1 fruit fly cellular context compared by ENCODE assay signal in genomic region chr2L:5460907-5461723, dm6.
TF ChIP-seq lines count a peak whose summit lies in the region.

Gene mid (plus strand): TSS chr2L:5461639.

TF ChIP-seq in whole organism, embryonic, 481 proteins besides CTCF, POLR2A, EP300 and RAD21 (continued from another document and continues in another):
- TF ChIP-seq HmgD (GFP tag; optimal IDR thresholded peaks at IDR 0.05; lab: Kevin White, UChicago) = peak; percentile 87
- TF ChIP-seq CG1233 (GFP tag; optimal IDR thresholded peaks at IDR 0.05; lab: Kevin White, UChicago) = no peak
- no peak for TF ChIP-seq wek (GFP tag; optimal IDR thresholded peaks at IDR 0.05; lab: Kevin White, UChicago)
- no peak for TF ChIP-seq CG2129 (GFP tag; IDR thresholded peaks at IDR 0.05; lab: Robert Waterston, UW; ENCODE audit: partially characterized antibody)
- no peak for TF ChIP-seq Lpt (GFP tag; optimal IDR thresholded peaks at IDR 0.05; lab: Kevin White, UChicago)
- no peak for TF ChIP-seq NFAT (GFP tag; IDR thresholded peaks at IDR 0.05; lab: Robert Waterston, UW)
- TF ChIP-seq schlank (tag; optimal IDR thresholded peaks at IDR 0.05; lab: Kevin White, UChicago) = no peak
- TF ChIP-seq CG9797 (GFP tag; optimal IDR thresholded peaks at IDR 0.05; lab: Kevin White, UChicago) = no peak
- TF ChIP-seq CG5245 (GFP tag; optimal IDR thresholded peaks at IDR 0.05; lab: Kevin White, UChicago) = no peak
- no peak for TF ChIP-seq en (GFP tag; optimal IDR thresholded peaks at IDR 0.05; lab: Kevin White, UChicago)
- TF ChIP-seq CG2116 (GFP tag; optimal IDR thresholded peaks at IDR 0.05; lab: Kevin White, UChicago) = no peak
- TF ChIP-seq Antp (GFP tag; optimal IDR thresholded peaks at IDR 0.05; lab: Kevin White, UChicago) = peak; percentile 26
- no peak for TF ChIP-seq CG16863 (GFP tag; optimal IDR thresholded peaks at IDR 0.05; lab: Kevin White, UChicago)
- no peak for TF ChIP-seq CG17328 (GFP tag; IDR thresholded peaks at IDR 0.05; lab: Robert Waterston, UW)
- TF ChIP-seq Gug (GFP tag; IDR thresholded peaks at IDR 0.05; lab: Robert Waterston, UW) = no peak
- no peak for TF ChIP-seq row (GFP tag; IDR thresholded peaks at IDR 0.05; lab: Robert Waterston, UW)
- no peak for TF ChIP-seq MESR4 (GFP tag; optimal IDR thresholded peaks at IDR 0.05; lab: Kevin White, UChicago)
- TF ChIP-seq E2f1 (GFP tag; IDR thresholded peaks at IDR 0.05; lab: Robert Waterston, UW) = no peak
- peak; percentile 50; the same call in 1 of the 2 replicates for TF ChIP-seq nerfin-2 (GFP tag; IDR thresholded peaks at IDR 0.05; lab: Robert Waterston, UW; ENCODE audit: partially characterized antibody)
- TF ChIP-seq tgo (GFP tag; IDR thresholded peaks at IDR 0.05; lab: Robert Waterston, UW) = no peak; the same call in 2 of the 3 replicates
- TF ChIP-seq CG14667 (GFP tag; IDR thresholded peaks at IDR 0.05; lab: Robert Waterston, UW) = no peak
- no peak for TF ChIP-seq CG6175 (GFP tag; IDR thresholded peaks at IDR 0.05; lab: Robert Waterston, UW)
- no peak for TF ChIP-seq CG15696 (tag; optimal IDR thresholded peaks at IDR 0.05; lab: Kevin White, UChicago)
- no peak for TF ChIP-seq Chrac-16 (GFP tag; optimal IDR thresholded peaks at IDR 0.05; lab: Kevin White, UChicago)
- TF ChIP-seq CG34224 (GFP tag; IDR thresholded peaks at IDR 0.05; lab: Robert Waterston, UW; ENCODE audit: partially characterized antibody) = peak; percentile 26; the same call in 1 of the 3 replicates
- no peak for TF ChIP-seq CG15073 (GFP tag; optimal IDR thresholded peaks at IDR 0.05; lab: Kevin White, UChicago)
- TF ChIP-seq CG17802 (tag; optimal IDR thresholded peaks at IDR 0.05; lab: Kevin White, UChicago) = no peak
- no peak for TF ChIP-seq Usf (GFP tag; optimal IDR thresholded peaks at IDR 0.05; lab: Kevin White, UChicago)
- no peak for TF ChIP-seq CG12299 (tag; optimal IDR thresholded peaks at IDR 0.05; lab: Kevin White, UChicago)
- TF ChIP-seq zfh2 (GFP tag; optimal IDR thresholded peaks at IDR 0.05; lab: Kevin White, UChicago) = no peak
- no peak for TF ChIP-seq danr (GFP tag; IDR thresholded peaks at IDR 0.05; lab: Robert Waterston, UW)
- TF ChIP-seq sug (tag; optimal IDR thresholded peaks at IDR 0.05; lab: Kevin White, UChicago) = no peak
- no peak for TF ChIP-seq esg (GFP tag; conservative IDR thresholded peaks at IDR 0.05; lab: Robert Waterston, UW)
- no peak for TF ChIP-seq shn (GFP tag; optimal IDR thresholded peaks at IDR 0.05; lab: Kevin White, UChicago)
- TF ChIP-seq CG7786 (GFP tag; optimal IDR thresholded peaks at IDR 0.05; lab: Kevin White, UChicago) = no peak
- no peak for TF ChIP-seq Mad (GFP tag; optimal IDR thresholded peaks at IDR 0.05; lab: Kevin White, UChicago)
- TF ChIP-seq mam (GFP tag; optimal IDR thresholded peaks at IDR 0.05; lab: Kevin White, UChicago) = no peak
- TF ChIP-seq slou (GFP tag; optimal IDR thresholded peaks at IDR 0.05; lab: Kevin White, UChicago) = no peak
- TF ChIP-seq dm (GFP tag; optimal IDR thresholded peaks at IDR 0.05; lab: Kevin White, UChicago) = no peak
- TF ChIP-seq HmgZ (tag; optimal IDR thresholded peaks at IDR 0.05; lab: Kevin White, UChicago) = no peak
- TF ChIP-seq CG4282 (GFP tag; optimal IDR thresholded peaks at IDR 0.05; lab: Kevin White, UChicago) = no peak
- TF ChIP-seq CG8924 (tag; optimal IDR thresholded peaks at IDR 0.05; lab: Kevin White, UChicago) = peak; percentile 35
- TF ChIP-seq dan (GFP tag; IDR thresholded peaks at IDR 0.05; lab: Robert Waterston, UW) = no peak
- TF ChIP-seq CG8359 (GFP tag; optimal IDR thresholded peaks at IDR 0.05; lab: Kevin White, UChicago; ENCODE audit: borderline replicate concordance) = no peak
- no peak for TF ChIP-seq NK7.1 (GFP tag; optimal IDR thresholded peaks at IDR 0.05; lab: Kevin White, UChicago)
- TF ChIP-seq Eip74EF (GFP tag; optimal IDR thresholded peaks at IDR 0.05; lab: Kevin White, UChicago) = no peak
- no peak for TF ChIP-seq dati (GFP tag; IDR thresholded peaks at IDR 0.05; lab: Robert Waterston, UW)
- no peak for TF ChIP-seq gcm (GFP tag; optimal IDR thresholded peaks at IDR 0.05; lab: Kevin White, UChicago)
- TF ChIP-seq CG30431 (GFP tag; optimal IDR thresholded peaks at IDR 0.05; lab: Kevin White, UChicago) = no peak
- TF ChIP-seq dysf (GFP tag; IDR thresholded peaks at IDR 0.05; lab: Robert Waterston, UW) = no peak
- TF ChIP-seq CG11696 (GFP tag; IDR thresholded peaks at IDR 0.05; lab: Robert Waterston, UW) = no peak
- peak; percentile 69 for TF ChIP-seq run (tag; optimal IDR thresholded peaks at IDR 0.05; lab: Kevin White, UChicago)
- TF ChIP-seq her (GFP tag; optimal IDR thresholded peaks at IDR 0.05; lab: Kevin White, UChicago) = no peak
- no peak; the same call in 2 of the 3 replicates for TF ChIP-seq CG14860 (GFP tag; IDR thresholded peaks at IDR 0.05; lab: Robert Waterston, UW; ENCODE audit: partially characterized antibody)
- TF ChIP-seq CG17186 (GFP tag; optimal IDR thresholded peaks at IDR 0.05; lab: Kevin White, UChicago) = no peak
- no peak for TF ChIP-seq ap (GFP tag; IDR thresholded peaks at IDR 0.05; lab: Robert Waterston, UW)
- TF ChIP-seq CG3838 (GFP tag; optimal IDR thresholded peaks at IDR 0.05; lab: Kevin White, UChicago) = no peak
- no peak for TF ChIP-seq CG34376 (GFP tag; optimal IDR thresholded peaks at IDR 0.05; lab: Kevin White, UChicago)
- no peak for TF ChIP-seq vfl (GFP tag; optimal IDR thresholded peaks at IDR 0.05; lab: Kevin White, UChicago)
- TF ChIP-seq CG9727 (GFP tag; optimal IDR thresholded peaks at IDR 0.05; lab: Kevin White, UChicago) = no peak
- no peak for TF ChIP-seq Hsf (GFP tag; optimal IDR thresholded peaks at IDR 0.05; lab: Kevin White, UChicago)
- TF ChIP-seq stwl (tag; optimal IDR thresholded peaks at IDR 0.05; lab: Kevin White, UChicago) = no peak
- TF ChIP-seq CG10979 (tag; optimal IDR thresholded peaks at IDR 0.05; lab: Kevin White, UChicago) = no peak
- TF ChIP-seq tio (GFP tag; optimal IDR thresholded peaks at IDR 0.05; lab: Kevin White, UChicago) = no peak
- no peak for TF ChIP-seq ftz-f1 (GFP tag; optimal IDR thresholded peaks at IDR 0.05; lab: Kevin White, UChicago)
- TF ChIP-seq zf30C (GFP tag; optimal IDR thresholded peaks at IDR 0.05; lab: Kevin White, UChicago) = no peak
- TF ChIP-seq Tbp (GFP tag; optimal IDR thresholded peaks at IDR 0.05; lab: Kevin White, UChicago) = no peak
- TF ChIP-seq CG4617 (GFP tag; optimal IDR thresholded peaks at IDR 0.05; lab: Kevin White, UChicago; ENCODE audit: borderline replicate concordance) = no peak
- no peak for TF ChIP-seq Pdp1 (GFP tag; optimal IDR thresholded peaks at IDR 0.05; lab: Kevin White, UChicago)
- no peak for TF ChIP-seq Rx (GFP tag; IDR thresholded peaks at IDR 0.05; lab: Robert Waterston, UW)
- TF ChIP-seq Side (GFP tag; optimal IDR thresholded peaks at IDR 0.05; lab: Kevin White, UChicago) = no peak
- TF ChIP-seq CG8089 (GFP tag; optimal IDR thresholded peaks at IDR 0.05; lab: Kevin White, UChicago) = no peak
- no peak for TF ChIP-seq CG9932 (GFP tag; IDR thresholded peaks at IDR 0.05; lab: Robert Waterston, UW)
- no peak for TF ChIP-seq so (GFP tag; IDR thresholded peaks at IDR 0.05; lab: Robert Waterston, UW)
- TF ChIP-seq CG14050 (GFP tag; IDR thresholded peaks at IDR 0.05; lab: Robert Waterston, UW) = no peak
- TF ChIP-seq inv (GFP tag; IDR thresholded peaks at IDR 0.05; lab: Robert Waterston, UW; ENCODE audit: partially characterized antibody) = peak; percentile 51
- no peak for TF ChIP-seq CG10147 (GFP tag; optimal IDR thresholded peaks at IDR 0.05; lab: Kevin White, UChicago)
- TF ChIP-seq Neu2 (GFP tag; optimal IDR thresholded peaks at IDR 0.05; lab: Kevin White, UChicago; ENCODE audit: borderline replicate concordance) = no peak
- TF ChIP-seq zfh1 (GFP tag; IDR thresholded peaks at IDR 0.05; lab: Robert Waterston, UW) = no peak
- no peak for TF ChIP-seq H2.0 (GFP tag; IDR thresholded peaks at IDR 0.05; lab: Robert Waterston, UW)
- TF ChIP-seq CG10565 (GFP tag; optimal IDR thresholded peaks at IDR 0.05; lab: Kevin White, UChicago) = no peak
- no peak for TF ChIP-seq CG17612 (GFP tag; IDR thresholded peaks at IDR 0.05; lab: Robert Waterston, UW)
- TF ChIP-seq Aef1 (GFP tag; IDR thresholded peaks at IDR 0.05; lab: Robert Waterston, UW) = no peak
- no peak for TF ChIP-seq CG31224 (GFP tag; IDR thresholded peaks at IDR 0.05; lab: Robert Waterston, UW)
- no peak for TF ChIP-seq fd102C (GFP tag; optimal IDR thresholded peaks at IDR 0.05; lab: Kevin White, UChicago)
- no peak for TF ChIP-seq Spps (tag; optimal IDR thresholded peaks at IDR 0.05; lab: Kevin White, UChicago)
- TF ChIP-seq CG10543 (GFP tag; optimal IDR thresholded peaks at IDR 0.05; lab: Kevin White, UChicago) = peak; percentile 17
- TF ChIP-seq CG10321 (GFP tag; IDR thresholded peaks at IDR 0.05; lab: Robert Waterston, UW) = peak; percentile 98
- TF ChIP-seq ato (GFP tag; IDR thresholded peaks at IDR 0.05; lab: Robert Waterston, UW; ENCODE audit: partially characterized antibody) = no peak
- TF ChIP-seq lilli (GFP tag; optimal IDR thresholded peaks at IDR 0.05; lab: Kevin White, UChicago) = no peak
- no peak for TF ChIP-seq CG8388 (GFP tag; optimal IDR thresholded peaks at IDR 0.05; lab: Kevin White, UChicago)
- TF ChIP-seq wor (GFP tag; IDR thresholded peaks at IDR 0.05; lab: Robert Waterston, UW) = no peak
- TF ChIP-seq Dp (GFP tag; optimal IDR thresholded peaks at IDR 0.05; lab: Kevin White, UChicago) = no peak
- no peak for TF ChIP-seq Fer1 (GFP tag; optimal IDR thresholded peaks at IDR 0.05; lab: Kevin White, UChicago)
- TF ChIP-seq exex (tag; optimal IDR thresholded peaks at IDR 0.05; lab: Kevin White, UChicago) = no peak
- TF ChIP-seq CG10366 (GFP tag; IDR thresholded peaks at IDR 0.05; lab: Robert Waterston, UW) = no peak
- no peak for TF ChIP-seq bigmax (GFP tag; optimal IDR thresholded peaks at IDR 0.05; lab: Kevin White, UChicago)
- no peak for TF ChIP-seq fru (optimal IDR thresholded peaks at IDR 0.05; lab: Kevin White, UChicago)
- peak; percentile 25 for TF ChIP-seq twi (tag; optimal IDR thresholded peaks at IDR 0.05; lab: Kevin White, UChicago)
- TF ChIP-seq Hr78 (GFP tag; optimal IDR thresholded peaks at IDR 0.05; lab: Kevin White, UChicago) = no peak
- no peak for TF ChIP-seq az2 (GFP tag; optimal IDR thresholded peaks at IDR 0.05; lab: Kevin White, UChicago)
- TF ChIP-seq CG10274 (GFP tag; optimal IDR thresholded peaks at IDR 0.05; lab: Kevin White, UChicago) = no peak
- TF ChIP-seq CG1792 (GFP tag; optimal IDR thresholded peaks at IDR 0.05; lab: Kevin White, UChicago) = no peak
- TF ChIP-seq CG10431 (GFP tag; optimal IDR thresholded peaks at IDR 0.05; lab: Kevin White, UChicago) = no peak
- TF ChIP-seq CG7963 (GFP tag; IDR thresholded peaks at IDR 0.05; lab: Robert Waterston, UW; ENCODE audit: partially characterized antibody) = no peak
- no peak for TF ChIP-seq Dek (tag; optimal IDR thresholded peaks at IDR 0.05; lab: Kevin White, UChicago)
- no peak for TF ChIP-seq CG11398 (GFP tag; optimal IDR thresholded peaks at IDR 0.05; lab: Kevin White, UChicago)
- no peak for TF ChIP-seq corto (GFP tag; optimal IDR thresholded peaks at IDR 0.05; lab: Kevin White, UChicago)
- TF ChIP-seq Nf-YA (GFP tag; IDR thresholded peaks at IDR 0.05; lab: Robert Waterston, UW) = peak; percentile 79
- TF ChIP-seq Adf1 (GFP tag; IDR thresholded peaks at IDR 0.05; lab: Robert Waterston, UW) = peak; percentile 98
- no peak for TF ChIP-seq gt (GFP tag; IDR thresholded peaks at IDR 0.05; lab: Robert Waterston, UW)
- no peak for TF ChIP-seq Oaz (GFP tag; IDR thresholded peaks at IDR 0.05; lab: Robert Waterston, UW)
- TF ChIP-seq grn (GFP tag; optimal IDR thresholded peaks at IDR 0.05; lab: Kevin White, UChicago) = no peak
- no peak for TF ChIP-seq Kr (GFP tag; optimal IDR thresholded peaks at IDR 0.05; lab: Kevin White, UChicago)
- peak; percentile 77 for TF ChIP-seq Deaf1 (tag; optimal IDR thresholded peaks at IDR 0.05; lab: Kevin White, UChicago)
- no peak for TF ChIP-seq CG11560 (tag; IDR thresholded peaks at IDR 0.05; lab: Robert Waterston, UW)
- TF ChIP-seq CG15269 (tag; optimal IDR thresholded peaks at IDR 0.05; lab: Kevin White, UChicago) = no peak
- no peak for TF ChIP-seq Sox102F (GFP tag; optimal IDR thresholded peaks at IDR 0.05; lab: Kevin White, UChicago)
- TF ChIP-seq Jarid2 (GFP tag; optimal IDR thresholded peaks at IDR 0.05; lab: Kevin White, UChicago) = peak; percentile 84
- no peak for TF ChIP-seq Dip3 (GFP tag; optimal IDR thresholded peaks at IDR 0.05; lab: Kevin White, UChicago)
- TF ChIP-seq ind (GFP tag; optimal IDR thresholded peaks at IDR 0.05; lab: Kevin White, UChicago) = no peak
- no peak for TF ChIP-seq tin (GFP tag; optimal IDR thresholded peaks at IDR 0.05; lab: Kevin White, UChicago)
- TF ChIP-seq CG32532 (GFP tag; IDR thresholded peaks at IDR 0.05; lab: Robert Waterston, UW) = no peak
- no peak for TF ChIP-seq CG43689 (GFP tag; IDR thresholded peaks at IDR 0.05; lab: Robert Waterston, UW)
- no peak for TF ChIP-seq lov (optimal IDR thresholded peaks at IDR 0.05; lab: Kevin White, UChicago)
- TF ChIP-seq lov (GFP tag; IDR thresholded peaks at IDR 0.05; lab: Robert Waterston, UW) = no peak
- 0 out of 2 replicates have a peak, but pooled peaks have one; percentile 25 for TF ChIP-seq Atf6 (GFP tag; IDR thresholded peaks at IDR 0.05; lab: Robert Waterston, UW)
- TF ChIP-seq hth (optimal IDR thresholded peaks at IDR 0.05; lab: Kevin White, UChicago) = peak; percentile 87
- peak; percentile 40; the same call in 1 of the 2 replicates for TF ChIP-seq amos (GFP tag; IDR thresholded peaks at IDR 0.05; lab: Robert Waterston, UW; ENCODE audit: partially characterized antibody)
- TF ChIP-seq unc-4 (GFP tag; IDR thresholded peaks at IDR 0.05; lab: Robert Waterston, UW; ENCODE audit: partially characterized antibody) = no peak
- no peak for TF ChIP-seq C15 (GFP tag; IDR thresholded peaks at IDR 0.05; lab: Robert Waterston, UW)
- TF ChIP-seq tna (GFP tag; IDR thresholded peaks at IDR 0.05; lab: Robert Waterston, UW; ENCODE audit: partially characterized antibody) = peak; percentile 66
- TF ChIP-seq gfzf (GFP tag; optimal IDR thresholded peaks at IDR 0.05; lab: Kevin White, UChicago) = no peak
- TF ChIP-seq lab (GFP tag; optimal IDR thresholded peaks at IDR 0.05; lab: Kevin White, UChicago) = no peak
- TF ChIP-seq fd96Cb (tag; optimal IDR thresholded peaks at IDR 0.05; lab: Kevin White, UChicago) = no peak
- TF ChIP-seq knrl (GFP tag; IDR thresholded peaks at IDR 0.05; lab: Robert Waterston, UW; ENCODE audit: partially characterized antibody) = peak; percentile 57; the same call in 2 of the 3 replicates
- no peak for TF ChIP-seq CG4707 (GFP tag; optimal IDR thresholded peaks at IDR 0.05; lab: Kevin White, UChicago)
- no peak for TF ChIP-seq CG14710 (tag; optimal IDR thresholded peaks at IDR 0.05; lab: Kevin White, UChicago)
